Worm (Caenorhabditis elegans) whole organism, L2 larva: Measurements from ENCODE around the gene T16G1.3.

Experiments
- R02D3.7 ChIP-seq: fragments of 150-350 bp; optimal IDR thresholded peaks from 2 replicates; lab custom pipeline; 2014; ENCODE audit warnings: missing biosample characterization, missing genetic modification characterization
- ama-1 ChIP-seq: fragments of 150-350 bp; optimal IDR thresholded peaks from 2 replicates; lab custom pipeline; 2018; ENCODE audit warnings: inconsistent platforms
- egl-27 ChIP-seq: sonication (generic microtip); optimal IDR thresholded peaks from 3 replicates; lab custom pipeline; 2017; ENCODE audit warnings: missing biosample characterization, missing genetic modification reagents, missing genetic modification characterization
- elt-1 ChIP-seq: fragments of 150-350 bp; optimal IDR thresholded peaks from 2 replicates; lab custom pipeline; 2014; ENCODE audit warnings: missing biosample characterization, missing genetic modification characterization
- lin-13 ChIP-seq: fragments of 150-350 bp; optimal IDR thresholded peaks from 2 replicates; lab custom pipeline; 2014; ENCODE audit warnings: missing biosample characterization, missing genetic modification reagents, missing genetic modification characterization
- nhr-23 ChIP-seq: fragments of 150-350 bp; optimal IDR thresholded peaks from 2 replicates; lab custom pipeline; 2014; ENCODE audit warnings: missing biosample characterization, missing genetic modification reagents, missing genetic modification characterization
- snpc-4 ChIP-seq: fragments of 150-350 bp; optimal IDR thresholded peaks from 2 replicates; lab custom pipeline; 2014; ENCODE audit warnings: missing biosample characterization, missing genetic modification characterization
- unc-62 ChIP-seq: fragments of 150-350 bp; optimal IDR thresholded peaks from 2 replicates; lab custom pipeline; 2014; ENCODE audit warnings: missing biosample characterization, missing genetic modification reagents, missing genetic modification characterization
- zag-1 ChIP-seq: fragments of 150-350 bp; optimal IDR thresholded peaks from 2 replicates; lab custom pipeline; 2014; ENCODE audit warnings: missing biosample characterization, missing genetic modification characterization

- TF ChIP-seq ama-1 (lab: Kevin White, UChicago) (no peak), elt-1 (no peak), snpc-4 (tag; lab: Kevin White, UChicago) (no peak), zag-1 (tag; lab: Kevin White, UChicago) (no peak), lin-13 (no peak), nhr-23 (no peak), unc-62 (no peak), R02D3.7 (tag; lab: Kevin White, UChicago) (no peak), egl-27 (tag; lab: Kevin White, UChicago) (no peak)
Measured at ce11 chrV:12963192-12963591, 19.1 kb upstream of the T16G1.3 start, which contains the start of gene hrg-9.
